Worm (Caenorhabditis elegans): ENCODE data around the gene mlt-8.

DNA sequence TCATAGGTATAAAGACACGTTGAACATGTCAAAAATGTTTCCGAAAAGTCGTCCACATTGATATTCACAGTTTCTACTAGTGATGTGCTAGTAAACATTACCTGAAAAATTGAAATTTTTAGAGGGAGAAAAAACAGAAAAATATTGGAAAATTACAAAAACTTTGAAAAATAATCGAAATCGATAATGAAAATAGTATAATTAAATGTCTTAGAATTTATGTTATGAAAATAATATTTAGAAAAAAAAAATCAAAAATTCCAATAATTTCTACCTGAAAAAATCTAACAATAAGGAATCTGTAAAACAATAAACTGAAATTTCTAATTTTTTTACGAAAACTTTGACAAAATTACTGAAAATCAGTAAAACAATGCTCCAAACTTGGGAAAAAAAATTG lies 30.1 kb upstream of the mlt-8 start, which contains the start of gene nhl-3:
- TF ChIP-seq dao-5 (tag; optimal IDR thresholded peaks at IDR 0.05), result no peak
- TF ChIP-seq W03F9.2 (tag; optimal IDR thresholded peaks at IDR 0.05), result no peak

All from whole organism, L4/young adult.